Worm (Caenorhabditis elegans) whole organism, L1 larva: Measurements from ENCODE around the gene F11C1.1.

Experiments
- ama-1 ChIP-seq: fragments of 150-350 bp; optimal IDR thresholded peaks from 2 replicates; lab custom pipeline; 2014
- ces-1 ChIP-seq: fragments of 150-350 bp; optimal IDR thresholded peaks from 2 replicates; lab custom pipeline; 2014; ENCODE audit warnings: missing biosample characterization, missing genetic modification reagents, missing genetic modification characterization
- nhr-77 ChIP-seq: fragments of 150-350 bp; optimal IDR thresholded peaks from 2 replicates; lab custom pipeline; 2014; ENCODE audit warnings: missing biosample characterization, missing genetic modification characterization
- unc-62 ChIP-seq: fragments of 150-350 bp; optimal IDR thresholded peaks from 2 replicates; lab custom pipeline; 2014; ENCODE audit warnings: missing biosample characterization, missing genetic modification reagents, missing genetic modification characterization

ce11 chrX:12982725-12983124 lies 7.7 kb downstream of the F11C1.1 start:
- TF ChIP-seq unc-62 (GFP tag; lab: Kevin White, UChicago): no peak
- TF ChIP-seq ama-1 (lab: Kevin White, UChicago): no peak
- no peak for TF ChIP-seq nhr-77 (tag; lab: Kevin White, UChicago)
- TF ChIP-seq ces-1 (GFP tag; lab: Kevin White, UChicago): no peak
